Worm (Caenorhabditis elegans) whole organism, mixed stage, embryonic: Measurements from ENCODE around the gene emc-3.

Experiments
- nhr-237 ChIP-seq: fragments of 150-350 bp; optimal IDR thresholded peaks from 2 replicates; lab custom pipeline; 2014; ENCODE audit warnings: missing biosample characterization, missing genetic modification characterization
- nhr-28 ChIP-seq: fragments of 150-350 bp; optimal IDR thresholded peaks from 2 replicates; lab custom pipeline; 2014; ENCODE audit warnings: missing biosample characterization, missing genetic modification characterization
- pha-4 ChIP-seq: fragments of 150-350 bp; optimal IDR thresholded peaks from 2 replicates; lab custom pipeline; 2018; ENCODE audit warnings: missing biosample characterization, missing genetic modification reagents, missing genetic modification characterization

ce11 chrIV:13354044-13354443, 27.7 kb downstream of the emc-3 start:
- TF ChIP-seq pha-4 (tag; lab: Kevin White, UChicago) = no peak
- no peak for TF ChIP-seq nhr-237 (tag; lab: Kevin White, UChicago)
- TF ChIP-seq nhr-28 (tag; lab: Kevin White, UChicago) = no peak
